Worm (Caenorhabditis elegans) whole organism, L2 larva: ENCODE measurements around the gene T24E12.11.

ENCODE experiments used
- R02D3.7 ChIP-seq: fragments of 150-350 bp; optimal IDR thresholded peaks from 2 replicates; lab custom pipeline; 2014; ENCODE audit warnings: missing biosample characterization, missing genetic modification characterization
- aly-2 ChIP-seq: fragments of 150-350 bp; optimal IDR thresholded peaks from 2 replicates; lab custom pipeline; 2014; ENCODE audit warnings: missing biosample characterization, missing genetic modification characterization
- ama-1 ChIP-seq: fragments of 150-350 bp; optimal IDR thresholded peaks from 2 replicates; lab custom pipeline; 2018; ENCODE audit warnings: inconsistent platforms
- elt-3 ChIP-seq: sonication (generic microtip); optimal IDR thresholded peaks from 2 replicates; lab custom pipeline; 2017; ENCODE audit warnings: missing biosample characterization, missing genetic modification characterization
- mab-5 ChIP-seq: fragments of 150-350 bp; optimal IDR thresholded peaks from 2 replicates; lab custom pipeline; 2014; ENCODE audit warnings: missing biosample characterization, missing genetic modification characterization
- nhr-10 ChIP-seq: sonication (generic microtip); optimal IDR thresholded peaks from 2 replicates; lab custom pipeline; 2017; ENCODE audit warnings: missing biosample characterization, missing genetic modification characterization
- nhr-12 ChIP-seq: fragments of 150-350 bp; optimal IDR thresholded peaks from 2 replicates; lab custom pipeline; 2014; ENCODE audit warnings: missing biosample characterization, missing genetic modification characterization
- skn-1 ChIP-seq: sonication (generic microtip); optimal IDR thresholded peaks from 2 replicates; lab custom pipeline; 2017; ENCODE audit warnings: missing biosample characterization, missing genetic modification characterization
- sma-3 ChIP-seq: sonication (generic microtip); optimal IDR thresholded peaks from 2 replicates; lab custom pipeline; 2016; ENCODE audit warnings: missing genetic modification reagents, missing genetic modification characterization, missing compliant biosample characterization
- unc-62 ChIP-seq: fragments of 150-350 bp; optimal IDR thresholded peaks from 2 replicates; lab custom pipeline; 2014; ENCODE audit warnings: missing biosample characterization, missing genetic modification reagents, missing genetic modification characterization

- TF ChIP-seq nhr-12 (tag; lab: Kevin White, UChicago) (no peak), mab-5 (tag; lab: Kevin White, UChicago) (no peak), elt-3 (no peak), ama-1 (lab: Kevin White, UChicago) (no peak), nhr-10 (tag; lab: Kevin White, UChicago) (no peak), sma-3 (GFP tag; lab: Kevin White, UChicago) (no peak), R02D3.7 (no peak), unc-62 (GFP tag; lab: Kevin White, UChicago) (no peak), aly-2 (tag; lab: Kevin White, UChicago) (no peak), skn-1 (tag; lab: Kevin White, UChicago) (no peak)
These were observed 25.8 kb downstream of the T24E12.11 start, which contains the start of gene rcd-1 for ce11 chrII:3753598-3753997.
